Worm (Caenorhabditis elegans) whole organism, L3 larva: Measurements from ENCODE around the gene pud-3.

ENCODE experiments used
- R02D3.7 ChIP-seq: fragments of 150-350 bp; optimal IDR thresholded peaks from 2 replicates; lab custom pipeline; 2014; ENCODE audit warnings: missing biosample characterization, missing genetic modification characterization
- ZK546.5 ChIP-seq: sonication (generic microtip); optimal IDR thresholded peaks from 2 replicates; lab custom pipeline; 2017; ENCODE audit warnings: missing biosample characterization, missing genetic modification characterization
- ceh-16 ChIP-seq: sonication (generic microtip); optimal IDR thresholded peaks from 2 replicates; lab custom pipeline; 2017; ENCODE audit warnings: missing biosample characterization, missing genetic modification characterization
- ceh-82 ChIP-seq: fragments of 150-350 bp; optimal IDR thresholded peaks from 2 replicates; lab custom pipeline; 2014; ENCODE audit warnings: missing biosample characterization, missing genetic modification characterization
- ceh-9 ChIP-seq: sonication (generic microtip); optimal IDR thresholded peaks from 2 replicates; lab custom pipeline; 2018; ENCODE audit warnings: missing biosample characterization, missing genetic modification characterization
- daf-12 ChIP-seq: fragments of 150-350 bp; optimal IDR thresholded peaks from 2 replicates; lab custom pipeline; 2014; ENCODE audit warnings: missing biosample characterization, missing genetic modification reagents, missing genetic modification characterization
- egl-27 ChIP-seq: sonication (generic microtip); optimal IDR thresholded peaks from 4 replicates; lab custom pipeline; 2017; ENCODE audit warnings: missing biosample characterization, missing genetic modification reagents, missing genetic modification characterization
- egl-5 ChIP-seq: fragments of 150-350 bp; optimal IDR thresholded peaks from 2 replicates; lab custom pipeline; 2017; ENCODE audit warnings: missing biosample characterization, missing genetic modification reagents, missing genetic modification characterization, inconsistent platforms
- elt-1 ChIP-seq: fragments of 150-350 bp; optimal IDR thresholded peaks from 2 replicates; lab custom pipeline; 2014; ENCODE audit warnings: missing biosample characterization, missing genetic modification characterization
- elt-2 ChIP-seq: sonication (generic microtip); optimal IDR thresholded peaks from 2 replicates; lab custom pipeline; 2016; ENCODE audit warnings: missing genetic modification reagents, mild to moderate bottlenecking, missing genetic modification characterization, missing compliant biosample characterization
- elt-3 ChIP-seq, 3 experiments: fragments of 150-350 bp in 1 of 3; sonication (generic microtip) in 2 of 3; optimal IDR thresholded peaks; 2 replicates in 2 of 3; 4 replicates in 1 of 3; lab custom pipeline; 2014 to 2017; ENCODE audit warnings: missing biosample characterization in 3 of 3, missing genetic modification characterization in 3 of 3
- fkh-10 ChIP-seq: sonication (generic microtip); optimal IDR thresholded peaks from 2 replicates; lab custom pipeline; 2017; ENCODE audit warnings: missing biosample characterization, missing genetic modification reagents, missing genetic modification characterization
- fos-1 ChIP-seq: fragments of 150-350 bp; optimal IDR thresholded peaks from 2 replicates; lab custom pipeline; 2014; ENCODE audit warnings: missing biosample characterization, missing genetic modification characterization
- hmg-11 ChIP-seq: sonication (generic microtip); optimal IDR thresholded peaks from 2 replicates; lab custom pipeline; 2016; ENCODE audit warnings: missing genetic modification characterization, missing compliant biosample characterization
- jun-1 ChIP-seq: fragments of 150-350 bp; optimal IDR thresholded peaks from 2 replicates; lab custom pipeline; 2014; ENCODE audit warnings: missing biosample characterization, missing genetic modification reagents, missing genetic modification characterization
- lin-15B ChIP-seq: fragments of 150-350 bp; optimal IDR thresholded peaks from 2 replicates; lab custom pipeline; 2014; ENCODE audit warnings: missing biosample characterization, missing genetic modification characterization
- lin-39 ChIP-seq: fragments of 150-350 bp; optimal IDR thresholded peaks from 2 replicates; lab custom pipeline; 2018; ENCODE audit warnings: missing biosample characterization, missing genetic modification reagents, missing genetic modification characterization
- mdl-1 ChIP-seq: fragments of 150-350 bp; optimal IDR thresholded peaks from 2 replicates; lab custom pipeline; 2014; ENCODE audit warnings: missing biosample characterization, missing genetic modification characterization
- nfya-1 ChIP-seq: sonication (generic microtip); optimal IDR thresholded peaks from 2 replicates; lab custom pipeline; 2017; ENCODE audit warnings: missing genetic modification characterization, mild to moderate bottlenecking, missing compliant biosample characterization, antibody characterized with exemption, moderate library complexity; ENCODE audit not compliant: insufficient read depth
- nhr-11 ChIP-seq: fragments of 150-350 bp; optimal IDR thresholded peaks from 2 replicates; lab custom pipeline; 2014; ENCODE audit warnings: missing biosample characterization, missing genetic modification characterization
- nhr-23 ChIP-seq: fragments of 150-350 bp; optimal IDR thresholded peaks from 2 replicates; lab custom pipeline; 2014; ENCODE audit warnings: missing biosample characterization, missing genetic modification reagents, missing genetic modification characterization
- nhr-25 ChIP-seq: sonication (generic microtip); optimal IDR thresholded peaks from 2 replicates; lab custom pipeline; 2017; ENCODE audit warnings: missing biosample characterization, missing genetic modification characterization
- nhr-67 ChIP-seq: fragments of 150-350 bp; optimal IDR thresholded peaks from 2 replicates; lab custom pipeline; 2014; ENCODE audit warnings: missing biosample characterization, missing genetic modification characterization
- nhr-76 ChIP-seq: fragments of 150-350 bp; sonication (generic microtip); optimal IDR thresholded peaks from 5 replicates; lab custom pipeline; 2014; ENCODE audit warnings: missing biosample characterization, missing genetic modification characterization
- pha-4 ChIP-seq: fragments of 150-350 bp; optimal IDR thresholded peaks from 2 replicates; lab custom pipeline; 2014; ENCODE audit warnings: missing biosample characterization, missing genetic modification reagents, missing genetic modification characterization
- pqm-1 ChIP-seq: fragments of 150-350 bp; optimal IDR thresholded peaks from 2 replicates; lab custom pipeline; 2017; ENCODE audit warnings: missing biosample characterization, missing genetic modification characterization, inconsistent platforms
- skn-1 ChIP-seq: fragments of 150-350 bp; optimal IDR thresholded peaks from 2 replicates; lab custom pipeline; 2014; ENCODE audit warnings: missing biosample characterization, missing genetic modification characterization
- snpc-4 ChIP-seq: fragments of 150-350 bp; optimal IDR thresholded peaks from 2 replicates; lab custom pipeline; 2014; ENCODE audit warnings: missing biosample characterization, missing genetic modification characterization
- tbx-2 ChIP-seq: sonication (generic microtip); optimal IDR thresholded peaks from 2 replicates; lab custom pipeline; 2016; ENCODE audit warnings: mild to moderate bottlenecking, missing genetic modification characterization, missing compliant biosample characterization
- unc-39 ChIP-seq: sonication (generic microtip); optimal IDR thresholded peaks from 4 replicates; lab custom pipeline; 2017; ENCODE audit warnings: missing biosample characterization, missing genetic modification characterization
- ztf-11 ChIP-seq: fragments of 150-350 bp; optimal IDR thresholded peaks from 2 replicates; lab custom pipeline; 2014; ENCODE audit warnings: missing biosample characterization, missing genetic modification characterization

pud-3 gene

DNA sequence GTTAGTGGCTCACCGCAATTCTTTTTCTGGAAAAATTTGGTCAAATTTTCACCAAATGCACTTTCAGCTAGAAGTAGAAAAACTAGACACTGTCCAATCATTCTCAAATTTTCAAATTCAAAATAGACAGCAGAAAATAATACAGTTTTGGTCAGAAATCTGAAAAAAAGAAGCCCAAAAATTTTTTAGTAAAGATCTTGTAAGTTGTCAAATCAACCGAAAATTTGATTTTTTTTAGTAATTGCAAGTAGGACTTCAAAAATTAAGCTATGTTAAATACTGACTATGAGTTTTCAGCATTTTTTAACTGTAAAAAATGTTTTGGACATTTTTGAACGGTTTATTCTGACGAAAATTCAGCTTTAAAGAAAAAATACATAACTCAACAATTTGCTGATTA is 24.0 kb downstream of the pud-3 start, which contains the start of gene Y19D10B.8:
Y19D10B.8 (minus strand) TSS at position 101 of the 400 bp plus-strand sequence.
- TF ChIP-seq egl-27 (tag; lab: Kevin White, UChicago) (no peak), lin-15B (tag; lab: Kevin White, UChicago) (no peak), nhr-11 (tag; lab: Kevin White, UChicago) (no peak), pha-4 (no peak), jun-1 (no peak), elt-1 (tag; lab: Kevin White, UChicago) (no peak)

DNA sequence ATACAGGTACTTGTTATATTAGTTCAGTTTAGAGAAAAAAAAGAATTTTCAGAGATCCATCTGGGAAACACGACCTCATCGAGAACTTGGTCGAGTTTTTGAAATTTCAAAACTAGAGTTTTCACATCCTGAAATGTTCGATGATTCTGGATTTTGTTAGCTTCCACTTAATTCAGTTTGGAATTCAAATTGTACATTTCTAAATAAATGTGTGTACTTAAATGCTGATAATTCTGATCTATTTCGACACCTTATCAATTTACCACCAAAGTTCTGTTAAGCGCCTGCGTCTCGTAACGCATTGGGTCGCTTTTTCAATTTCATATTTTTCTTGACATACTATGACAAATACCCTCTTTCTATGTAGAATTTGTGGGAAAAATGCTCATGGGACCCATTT is 30.4 kb downstream of the pud-3 start, which contains the start of gene nhr-226:
nhr-226 (plus strand) TSS at position 301 of the 400 bp plus-strand sequence.
- TF ChIP-seq ceh-9 (tag; lab: Kevin White, UChicago) (no peak), elt-2 (tag; lab: Kevin White, UChicago) (peak; percentile 44), pqm-1 (tag; lab: Kevin White, UChicago) (peak; percentile 31)

DNA sequence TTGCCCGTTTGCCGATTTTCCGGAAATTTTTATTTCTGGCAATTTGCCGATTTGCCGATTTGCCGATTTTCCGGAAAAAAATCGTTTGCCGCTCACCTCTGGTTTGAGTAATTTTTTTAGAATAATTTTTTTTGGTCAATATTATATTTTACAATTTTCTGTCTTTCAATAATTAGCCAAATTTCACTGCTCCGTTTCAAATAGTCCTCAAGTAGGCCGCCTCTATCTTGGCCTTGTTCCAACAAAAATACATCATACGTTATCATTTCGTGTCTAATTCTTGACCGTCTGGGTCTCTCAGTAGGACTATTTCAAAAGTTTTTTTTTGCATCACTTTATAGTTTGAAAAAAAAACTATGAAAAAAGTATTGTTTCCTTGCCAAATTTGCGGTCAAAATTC is 32.7 kb downstream of the pud-3 start, which contains the start of gene nhr-115:
nhr-115 (plus strand) TSS at position 301 of the 400 bp plus-strand sequence.
- TF ChIP-seq elt-2 (tag; lab: Kevin White, UChicago) (peak; percentile 37), ZK546.5 (tag; lab: Kevin White, UChicago) (no peak), pha-4 (no peak)
- TF ChIP-seq, all 47 proteins: peak for 1

DNA sequence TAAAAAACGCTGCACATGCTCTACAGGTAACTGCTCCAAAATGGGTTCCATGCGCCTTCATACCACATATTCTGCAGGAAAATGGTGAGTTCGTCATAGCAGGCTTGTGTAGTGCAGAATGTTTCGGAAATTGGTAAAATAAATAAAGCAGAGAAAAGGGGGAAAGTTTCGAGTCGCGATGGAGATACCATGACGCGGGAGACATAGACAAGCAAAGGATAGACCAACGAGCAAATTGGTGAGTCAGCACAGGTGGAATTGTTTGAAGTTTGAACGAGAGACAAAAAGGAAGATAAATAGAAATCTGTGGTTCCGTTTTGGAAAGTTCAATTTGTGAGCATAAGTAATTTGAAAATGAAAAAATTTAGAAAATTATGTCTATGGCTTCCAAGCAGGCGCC is 34.6 kb downstream of the pud-3 start, which contains the start of gene nhr-225:
nhr-225 (minus strand) TSS at position 146 of the 400 bp plus-strand sequence.
- TF ChIP-seq pha-4, result peak; percentile 76
- TF ChIP-seq R02D3.7 (tag; lab: Kevin White, UChicago), result no peak

DNA sequence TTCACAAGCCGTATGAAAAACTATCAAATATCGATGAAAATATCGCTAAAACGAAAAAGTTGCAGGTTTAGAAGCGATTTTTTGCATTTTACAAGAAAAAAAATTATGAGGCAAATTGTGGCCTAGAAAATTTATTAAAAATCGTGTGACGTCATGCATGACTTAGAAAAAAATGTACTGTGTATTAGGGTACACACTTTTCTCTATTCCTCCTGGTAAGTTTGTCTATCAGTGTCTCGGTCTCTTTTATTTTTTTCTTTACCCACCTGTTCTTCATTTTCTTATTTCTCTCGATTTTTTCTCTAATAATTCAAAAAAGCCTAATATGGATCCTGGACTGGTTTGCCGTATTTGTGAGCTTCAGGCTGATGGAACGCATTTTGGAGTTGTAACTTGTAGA is 39.8 kb downstream of the pud-3 start, which contains the start of gene nhr-227:
nhr-227 (plus strand) TSS at position 326 of the 400 bp plus-strand sequence.
- no peak for TF ChIP-seq nhr-11 (tag; lab: Kevin White, UChicago)
- TF ChIP-seq ceh-82 (tag; lab: Kevin White, UChicago), result no peak
- peak; percentile 15 for TF ChIP-seq pha-4

DNA sequence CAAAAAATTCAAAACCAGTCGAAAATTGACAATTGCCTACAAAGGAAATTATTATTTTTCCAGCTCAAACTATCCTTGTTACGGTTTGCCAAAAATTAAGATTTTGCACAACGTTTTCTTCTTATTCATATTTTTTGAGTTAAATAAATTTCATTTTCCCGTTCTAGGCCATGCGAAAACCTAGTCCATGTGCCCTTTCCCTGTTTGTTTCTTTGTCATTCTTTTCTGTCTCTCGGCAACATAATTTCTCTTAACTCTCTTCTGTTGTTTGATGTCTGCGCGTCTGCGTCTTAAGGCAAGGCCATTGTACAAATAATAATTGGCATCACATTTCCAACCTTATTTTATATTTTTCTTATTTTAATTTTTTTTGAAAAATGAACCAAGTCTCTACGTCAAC is 43.5 kb downstream of the pud-3 start, which contains the start of gene nhr-228:
nhr-228 (plus strand) TSS at position 261 of the 400 bp plus-strand sequence.
- peak; percentile 84 for TF ChIP-seq skn-1 (tag; lab: Kevin White, UChicago)
- no peak for TF ChIP-seq egl-5
- peak; percentile 91 for TF ChIP-seq pha-4
- peak; percentile 38 for TF ChIP-seq nhr-25 (tag; lab: Kevin White, UChicago)
- no peak for TF ChIP-seq pqm-1 (tag; lab: Kevin White, UChicago)
- peak; percentile 17 for TF ChIP-seq snpc-4 (tag; lab: Kevin White, UChicago)
- peak; percentile 49 for TF ChIP-seq lin-15B (tag; lab: Kevin White, UChicago)
- TF ChIP-seq elt-2 (tag; lab: Kevin White, UChicago), result peak; percentile 29
- peak; percentile 22 for TF ChIP-seq jun-1
- TF ChIP-seq ZK546.5 (tag; lab: Kevin White, UChicago), result no peak
- TF ChIP-seq hmg-11 (tag; lab: Kevin White, UChicago), result peak; percentile 66
- peak; percentile 54 for TF ChIP-seq nfya-1 (tag; lab: Kevin White, UChicago)
- peak; percentile 46 for TF ChIP-seq nhr-23 (tag; lab: Kevin White, UChicago)

DNA sequence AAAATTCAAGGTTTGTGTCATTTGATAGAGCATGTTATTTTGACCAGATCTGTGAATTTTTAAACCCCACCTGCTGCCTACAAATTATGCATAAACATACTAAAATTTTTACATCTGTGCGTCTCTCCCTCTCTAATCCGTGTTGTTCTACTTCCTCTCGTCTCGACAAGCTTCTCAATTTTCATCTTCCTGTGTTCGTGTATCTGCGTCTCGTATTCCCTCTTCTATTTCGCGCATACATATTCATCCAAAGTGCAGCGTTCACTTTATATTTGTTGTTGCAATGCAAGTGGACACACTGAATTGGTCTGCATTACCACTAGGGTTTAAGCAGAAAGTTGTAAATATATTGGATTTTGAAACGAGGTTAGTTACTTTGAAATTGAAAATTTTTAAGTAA is 46.4 kb downstream of the pud-3 start, which contains the start of gene fbxa-137:
fbxa-137 (plus strand) TSS at position 274 of the 400 bp plus-strand sequence.
- TF ChIP-seq nhr-76 (no peak), nhr-23 (tag; lab: Kevin White, UChicago) (no peak), nhr-25 (tag; lab: Kevin White, UChicago) (no peak), mdl-1 (tag; lab: Kevin White, UChicago) (no peak), tbx-2 (tag; lab: Kevin White, UChicago) (no peak), lin-39 (tag; lab: Kevin White, UChicago) (no peak), fkh-10 (no peak), ZK546.5 (tag; lab: Kevin White, UChicago) (no peak), elt-3 (tag; optimal IDR thresholded peaks at IDR 0.05; lab: Kevin White, UChicago) (no peak), daf-12 (no peak), ceh-16 (no peak), ceh-82 (tag; lab: Kevin White, UChicago) (no peak), hmg-11 (tag; lab: Kevin White, UChicago) (no peak), nhr-67 (tag; lab: Kevin White, UChicago) (no peak), skn-1 (tag; lab: Kevin White, UChicago) (no peak), ztf-11 (tag; lab: Kevin White, UChicago) (no peak), fos-1 (tag; lab: Kevin White, UChicago) (no peak), unc-39 (tag; lab: Kevin White, UChicago) (no peak), elt-1 (tag; lab: Kevin White, UChicago) (no peak)
